Fruit fly (Drosophila melanogaster) whole organism, prepupa: ENCODE data around the gene polybromo.

Source experiments
- CG11762 ChIP-seq: fragments of 200-800 bp; sonication (Bioruptor generic); optimal IDR thresholded peaks from 3 replicates; lab custom pipeline; 2016; ENCODE audit warnings: missing biosample characterization, missing genetic modification characterization; ENCODE audit not compliant: insufficient read depth
- CG34406 ChIP-seq: fragments of 200-800 bp; sonication (Bioruptor generic); optimal IDR thresholded peaks from 3 replicates; lab custom pipeline; 2016; ENCODE audit warnings: missing biosample characterization, missing genetic modification characterization
- Eip75B ChIP-seq: fragments of 200-800 bp; sonication (Bioruptor generic); optimal IDR thresholded peaks from 3 replicates; lab custom pipeline; 2016; ENCODE audit warnings: missing biosample characterization, missing genetic modification characterization
- Gug ChIP-seq: fragments of 200-800 bp; sonication (Bioruptor generic); IDR thresholded peaks from 2 replicates; pipeline ENCODE4 v1.3.6; 2022; ENCODE audit warnings: missing biosample characterization, missing genetic modification characterization
- Hr38 ChIP-seq: sonication (Bioruptor generic); optimal IDR thresholded peaks from 2 replicates; lab custom pipeline; 2016; ENCODE audit warnings: missing biosample characterization, missing genetic modification characterization
- Lpt ChIP-seq: fragments of 200-800 bp; sonication (Bioruptor generic); optimal IDR thresholded peaks from 3 replicates; lab custom pipeline; 2016; ENCODE audit warnings: missing biosample characterization, missing genetic modification characterization
- dac ChIP-seq: fragments of 200-800 bp; sonication (Bioruptor generic); optimal IDR thresholded peaks from 2 replicates; lab custom pipeline; 2017; ENCODE audit warnings: missing biosample characterization, mild to moderate bottlenecking, missing genetic modification characterization
- fkh ChIP-seq: fragments of 200-800 bp; sonication (Bioruptor generic); optimal IDR thresholded peaks from 3 replicates; lab custom pipeline; 2017; ENCODE audit warnings: missing biosample characterization, mild to moderate bottlenecking, missing genetic modification characterization, moderate library complexity

DNA sequence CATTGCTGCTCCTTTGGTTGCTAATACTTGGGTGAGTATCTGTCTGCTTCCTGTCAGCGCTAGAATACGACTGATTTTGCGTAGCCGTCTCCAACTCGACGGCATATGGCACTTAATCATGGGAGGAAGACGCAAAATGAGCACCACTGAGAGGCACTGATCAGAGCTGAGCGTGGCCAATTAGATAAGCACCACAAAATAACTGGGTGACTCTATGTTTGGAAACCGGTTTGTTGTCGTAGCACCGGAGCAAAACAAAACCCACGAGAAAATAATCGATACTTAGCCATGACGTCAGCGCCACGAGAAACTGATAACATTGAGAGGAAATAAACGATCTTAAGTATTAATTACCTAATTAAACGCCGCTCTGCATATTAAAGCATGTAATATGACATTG lies 5.6 kb downstream of the polybromo start, which contains the start of gene Ude:
- TF ChIP-seq Lpt (GFP tag; lab: Kevin White, UChicago) (no peak), Eip75B (GFP tag; lab: Kevin White, UChicago) (no peak), Gug (no peak), CG11762 (GFP tag; lab: Kevin White, UChicago) (no peak), dac (GFP tag; lab: Kevin White, UChicago) (no peak), CG34406 (GFP tag; lab: Kevin White, UChicago) (no peak), Hr38 (GFP tag; lab: Kevin White, UChicago) (no peak), fkh (GFP tag; lab: Kevin White, UChicago) (no peak)
